Worm (Caenorhabditis elegans) whole organism, young adult: ENCODE results near the gene C18G1.6.

Experiments
- C06A6.2 ChIP-seq: fragments of 200-800 bp; sonication (Bioruptor generic); conservative IDR thresholded peaks from 2 replicates; pipeline ENCODE4 v1.3.6; 2022; ENCODE audit warnings: missing genetic modification characterization, missing compliant biosample characterization
- C17E4.6 ChIP-seq: fragments of 200-800 bp; sonication (Bioruptor generic); IDR thresholded peaks from 2 replicates; pipeline ENCODE4 v1.3.6; 2022; ENCODE audit warnings: missing genetic modification reagents, missing genetic modification characterization, missing compliant biosample characterization
- D2030.7 ChIP-seq: fragments of 200-800 bp; sonication (Bioruptor generic); IDR thresholded peaks from 2 replicates; pipeline ENCODE4 v1.3.6; 2022; ENCODE audit warnings: missing genetic modification reagents, missing genetic modification characterization, missing compliant biosample characterization
- F33H1.4 ChIP-seq: fragments of 200-800 bp; sonication (Bioruptor generic); IDR thresholded peaks from 2 replicates; pipeline ENCODE4 v1.3.6; 2022; ENCODE audit warnings: missing genetic modification reagents, missing genetic modification characterization, missing compliant biosample characterization
- F37B4.10 ChIP-seq: fragments of 200-800 bp; sonication (Bioruptor generic); IDR thresholded peaks from 2 replicates; pipeline ENCODE4 v1.3.6; 2022; ENCODE audit warnings: missing genetic modification characterization, missing compliant biosample characterization
- F57C9.4 ChIP-seq: sonication (generic microtip); optimal IDR thresholded peaks from 2 replicates; lab custom pipeline; 2017; ENCODE audit warnings: mild to moderate bottlenecking, missing genetic modification characterization, missing compliant biosample characterization
- K11D2.4 ChIP-seq: fragments of 200-800 bp; sonication (Bioruptor generic); IDR thresholded peaks from 2 replicates; pipeline ENCODE4 v1.3.6; 2022; ENCODE audit warnings: missing genetic modification reagents, missing genetic modification characterization, missing compliant biosample characterization
- K12H6.12 ChIP-seq: fragments of 200-800 bp; sonication (Bioruptor generic); optimal IDR thresholded peaks from 2 replicates; lab custom pipeline; 2018; ENCODE audit warnings: mild to moderate bottlenecking, missing genetic modification characterization, missing compliant biosample characterization
- T07F8.4 ChIP-seq: sonication (generic microtip); optimal IDR thresholded peaks from 2 replicates; lab custom pipeline; 2016; ENCODE audit warnings: mild to moderate bottlenecking, missing genetic modification characterization, moderate library complexity, missing compliant biosample characterization
- Y56A3A.18 ChIP-seq: fragments of 200-800 bp; sonication (Bioruptor generic); IDR thresholded peaks from 2 replicates; pipeline ENCODE4 v1.3.6; 2022; ENCODE audit warnings: missing genetic modification reagents, missing genetic modification characterization, missing compliant biosample characterization
- Y67H2A.10 ChIP-seq: fragments of 200-800 bp; sonication (Bioruptor generic); conservative IDR thresholded peaks from 2 replicates; pipeline ENCODE4 v1.3.6; 2022; ENCODE audit warnings: missing genetic modification reagents, missing genetic modification characterization, missing compliant biosample characterization
- atf-7 ChIP-seq: sonication (generic microtip); optimal IDR thresholded peaks from 2 replicates; lab custom pipeline; 2017; ENCODE audit warnings: mild to moderate bottlenecking, missing genetic modification characterization, missing compliant biosample characterization
- attf-5 ChIP-seq: fragments of 200-800 bp; sonication (Bioruptor generic); optimal IDR thresholded peaks from 2 replicates; lab custom pipeline; 2018; ENCODE audit warnings: mild to moderate bottlenecking, missing genetic modification characterization, missing compliant biosample characterization
- ceh-100 ChIP-seq: fragments of 200-800 bp; sonication (Bioruptor generic); IDR thresholded peaks from 2 replicates; pipeline ENCODE4 v1.3.6; 2022; ENCODE audit warnings: missing genetic modification reagents, missing genetic modification characterization, missing compliant biosample characterization
- ceh-27 ChIP-seq: fragments of 200-800 bp; sonication (Bioruptor generic); optimal IDR thresholded peaks from 2 replicates; lab custom pipeline; 2018; ENCODE audit warnings: mild to moderate bottlenecking, missing genetic modification characterization, moderate library complexity, missing compliant biosample characterization
- ceh-40 ChIP-seq: fragments of 200-800 bp; sonication (Bioruptor generic); IDR thresholded peaks from 2 replicates; pipeline ENCODE4 v1.3.6; 2022; ENCODE audit warnings: missing genetic modification characterization, missing compliant biosample characterization
- ekl-4 ChIP-seq: fragments of 200-800 bp; sonication (Bioruptor generic); IDR thresholded peaks from 2 replicates; pipeline ENCODE4 v1.3.6; 2022; ENCODE audit warnings: missing genetic modification reagents, missing genetic modification characterization, missing compliant biosample characterization
- ets-4 ChIP-seq: fragments of 200-800 bp; sonication (Bioruptor generic); optimal IDR thresholded peaks from 2 replicates; lab custom pipeline; 2018; ENCODE audit warnings: mild to moderate bottlenecking, missing genetic modification characterization, missing compliant biosample characterization
- let-607 ChIP-seq, 2 experiments: fragments of 200-800 bp in 1 of 2; sonication (Bioruptor generic) in 1 of 2; sonication (generic microtip) in 1 of 2; optimal IDR thresholded peaks; 2 replicates each; lab custom pipeline; 2016 to 2018; ENCODE audit warnings: mild to moderate bottlenecking in 2 of 2, missing compliant biosample characterization in 2 of 2, missing genetic modification characterization in 2 of 2, moderate library complexity in 2 of 2, missing genotype in 1 of 2
- lin-35 ChIP-seq, 3 experiments: fragments of 150-350 bp in 2 of 3; sonication (generic microtip) in 1 of 3; optimal IDR thresholded peaks; 2 replicates each; lab custom pipeline; 2014 to 2018; ENCODE audit warnings: missing biosample characterization in 3 of 3, missing genetic modification characterization in 3 of 3, missing genetic modification reagents in 3 of 3
- lin-54 ChIP-seq: fragments of 200-800 bp; sonication (Bioruptor generic); optimal IDR thresholded peaks from 2 replicates; lab custom pipeline; 2018; ENCODE audit warnings: mild to moderate bottlenecking, missing genetic modification characterization, missing compliant biosample characterization
- mes-4 ChIP-seq: sonication (generic microtip); optimal IDR thresholded peaks from 2 replicates; lab custom pipeline; 2016; ENCODE audit warnings: missing genotype, missing genetic modification characterization, missing compliant biosample characterization
- mxl-1 ChIP-seq: sonication (generic microtip); optimal IDR thresholded peaks from 2 replicates; lab custom pipeline; 2016; ENCODE audit warnings: missing genetic modification characterization, missing compliant biosample characterization
- nfyb-1 ChIP-seq: fragments of 200-800 bp; sonication (Bioruptor generic); IDR thresholded peaks from 2 replicates; pipeline ENCODE4 v1.3.6; 2022; ENCODE audit warnings: missing genetic modification reagents, missing genetic modification characterization, missing compliant biosample characterization
- rcor-1 ChIP-seq: fragments of 200-800 bp; sonication (Bioruptor generic); IDR thresholded peaks from 2 replicates; pipeline ENCODE4 v1.3.6; 2022; ENCODE audit warnings: missing genetic modification reagents, missing genetic modification characterization, missing compliant biosample characterization
- rpc-1 ChIP-seq, 2 experiments: fragments of 150-350 bp in 1 of 2; sonication (generic microtip) in 1 of 2; optimal IDR thresholded peaks; 2 replicates each; lab custom pipeline; 2014 to 2018; ENCODE audit warnings: missing biosample characterization in 1 of 2, missing genetic modification characterization in 1 of 2, missing genetic modification reagents in 1 of 2, missing genotype in 1 of 2
- snpc-1.1 ChIP-seq: sonication (generic microtip); optimal IDR thresholded peaks from 2 replicates; lab custom pipeline; 2017; ENCODE audit warnings: missing genetic modification characterization, mild to moderate bottlenecking, missing compliant biosample characterization, antibody characterized with exemption, moderate library complexity, missing genotype, missing genetic modification reagents; ENCODE audit not compliant: insufficient read depth
- snpc-1.3 ChIP-seq: sonication (generic microtip); optimal IDR thresholded peaks from 2 replicates; lab custom pipeline; 2017; ENCODE audit warnings: missing genetic modification characterization, mild to moderate bottlenecking, missing compliant biosample characterization, antibody characterized with exemption, moderate library complexity, missing genotype, missing genetic modification reagents; ENCODE audit not compliant: insufficient read depth
- snpc-4 ChIP-seq, 5 experiments: fragments of 150-350 bp in 1 of 5; sonication (generic microtip) in 4 of 5; optimal IDR thresholded peaks; 2 replicates each; lab custom pipeline; 2014 to 2018; ENCODE audit warnings: missing genetic modification characterization in 5 of 5, missing biosample characterization in 3 of 5, antibody characterized with exemption in 2 of 5, mild to moderate bottlenecking in 2 of 5, missing compliant biosample characterization in 2 of 5, missing genotype in 2 of 5, moderate library complexity in 2 of 5, missing genetic modification reagents in 1 of 5
- xnd-1 ChIP-seq: sonication (generic microtip); optimal IDR thresholded peaks from 2 replicates; lab custom pipeline; 2016; ENCODE audit warnings: missing genotype, missing genetic modification reagents, missing genetic modification characterization, missing compliant biosample characterization
- ztf-18 ChIP-seq: sonication (generic microtip); optimal IDR thresholded peaks from 2 replicates; lab custom pipeline; 2016; ENCODE audit warnings: missing genotype, mild to moderate bottlenecking, missing genetic modification characterization, missing compliant biosample characterization
- ztf-22 ChIP-seq: fragments of 200-800 bp; sonication (Bioruptor generic); optimal IDR thresholded peaks from 2 replicates; lab custom pipeline; 2018; ENCODE audit warnings: mild to moderate bottlenecking, missing genetic modification characterization, moderate library complexity, missing compliant biosample characterization
- ztf-26 ChIP-seq: sonication (generic microtip); optimal IDR thresholded peaks from 2 replicates; lab custom pipeline; 2017; ENCODE audit warnings: missing genetic modification characterization, missing compliant biosample characterization
- ztf-28 ChIP-seq: fragments of 200-800 bp; sonication (Bioruptor generic); IDR thresholded peaks from 2 replicates; pipeline ENCODE4 v1.3.6; 2022; ENCODE audit warnings: missing genetic modification reagents, missing genetic modification characterization, missing compliant biosample characterization

Gene C18G1.6

DNA sequence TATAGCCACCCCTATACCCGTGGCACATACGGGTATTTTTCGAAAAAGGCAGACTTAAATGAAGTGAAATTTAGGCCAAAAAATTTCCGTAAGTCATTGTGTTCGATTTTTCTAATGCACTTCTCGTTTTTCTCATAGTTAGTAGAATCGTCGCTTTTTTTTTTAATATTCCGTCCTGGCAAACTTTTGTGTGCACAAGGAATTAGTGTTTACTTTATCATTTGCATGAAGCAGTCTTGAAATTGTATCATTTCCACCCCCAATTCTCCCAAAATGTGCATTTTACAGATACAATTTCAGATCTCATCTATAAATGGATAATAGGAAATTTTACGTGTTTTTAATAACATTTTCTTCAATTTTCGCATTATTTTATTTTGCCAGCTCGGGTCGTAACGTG lies at the start of gene C18G1.6:
C18G1.6 (plus strand) TSS at position 301 of the 400 bp plus-strand sequence.
- TF ChIP-seq ztf-28 (GFP tag; lab: Robert Waterston, UW), result no peak
- TF ChIP-seq mes-4, result no peak
- TF ChIP-seq Y67H2A.10 (GFP tag; lab: Robert Waterston, UW), result no peak
- TF ChIP-seq attf-5 (GFP tag; lab: Kevin White, UChicago), result no peak
- TF ChIP-seq let-607 (tag; optimal IDR thresholded peaks at IDR 0.05; lab: Kevin White, UChicago), result no peak
- no peak for TF ChIP-seq F37B4.10 (GFP tag; lab: Robert Waterston, UW)
- TF ChIP-seq F33H1.4 (GFP tag; lab: Robert Waterston, UW), result no peak

- no peak for TF ChIP-seq lin-54 (GFP tag; lab: Kevin White, UChicago)
- TF ChIP-seq F33H1.4 (GFP tag; lab: Robert Waterston, UW), result no peak
- no peak for TF ChIP-seq let-607 (tag; optimal IDR thresholded peaks at IDR 0.05; lab: Kevin White, UChicago)
- no peak for TF ChIP-seq snpc-1.1 (tag; lab: Kevin White, UChicago)
- no peak for TF ChIP-seq K11D2.4
- no peak for TF ChIP-seq lin-35 (GFP tag; optimal IDR thresholded peaks at IDR 0.05; lab: Kevin White, UChicago)
- TF ChIP-seq nfyb-1 (GFP tag; lab: Robert Waterston, UW), result no peak
- TF ChIP-seq mxl-1 (tag; lab: Kevin White, UChicago), result no peak
- TF ChIP-seq ztf-18, result no peak
- TF ChIP-seq ceh-100 (GFP tag; lab: Robert Waterston, UW), result no peak
- no peak for TF ChIP-seq ceh-27 (GFP tag; lab: Kevin White, UChicago)
- TF ChIP-seq F37B4.10 (GFP tag; lab: Robert Waterston, UW), result no peak
- no peak for TF ChIP-seq D2030.7 (GFP tag; lab: Robert Waterston, UW)
- TF ChIP-seq ets-4, result no peak
- no peak for TF ChIP-seq Y67H2A.10 (GFP tag; lab: Robert Waterston, UW)
Observed at ce11 chrV:4707646-4708045, 42.7 kb upstream of the C18G1.6 start.

- TF ChIP-seq F37B4.10 (GFP tag; lab: Robert Waterston, UW) (no peak), snpc-4 (GFP tag; optimal IDR thresholded peaks at IDR 0.05; lab: Kevin White, UChicago) (no peak), snpc-4 (tag; optimal IDR thresholded peaks at IDR 0.05; lab: Kevin White, UChicago) (no peak), K12H6.12 (no peak), ekl-4 (no peak), xnd-1 (tag; lab: Kevin White, UChicago) (no peak), C17E4.6 (GFP tag; lab: Robert Waterston, UW) (no peak), snpc-1.3 (tag; lab: Kevin White, UChicago) (no peak), rcor-1 (GFP tag; lab: Robert Waterston, UW) (no peak), rpc-1 (optimal IDR thresholded peaks at IDR 0.05; lab: Kevin White, UChicago) (no peak), rpc-1 (tag; optimal IDR thresholded peaks at IDR 0.05; lab: Kevin White, UChicago) (no peak), C06A6.2 (GFP tag; lab: Robert Waterston, UW) (no peak), ceh-100 (GFP tag; lab: Robert Waterston, UW) (no peak), Y56A3A.18 (GFP tag; lab: Robert Waterston, UW) (no peak), atf-7 (tag; lab: Kevin White, UChicago) (no peak), ets-4 (no peak), ceh-27 (GFP tag; lab: Kevin White, UChicago) (no peak), ztf-26 (tag; lab: Kevin White, UChicago) (no peak), T07F8.4 (tag; lab: Kevin White, UChicago) (no peak), F57C9.4 (tag; lab: Kevin White, UChicago) (no peak), ztf-22 (no peak), ceh-40 (GFP tag; lab: Robert Waterston, UW) (no peak)
Observed at ce11 chrV:4710464-4710863, 39.9 kb upstream of the C18G1.6 start, which contains the start of gene oac-24. Gene oac-24 (plus strand): TSS chrV:4710764.
